Worm (Caenorhabditis elegans) whole organism, late embryonic: ENCODE results near the gene C45G9.2.

Source experiments
- C08G9.2 ChIP-seq: sonication (generic microtip); optimal IDR thresholded peaks from 2 replicates; lab custom pipeline; 2016; ENCODE audit warnings: mild to moderate bottlenecking, missing genetic modification characterization, moderate library complexity, missing compliant biosample characterization
- F13H6.1 ChIP-seq: sonication (generic microtip); optimal IDR thresholded peaks from 2 replicates; lab custom pipeline; 2016; ENCODE audit warnings: missing genetic modification characterization, missing compliant biosample characterization
- K02D7.2 ChIP-seq: sonication (generic microtip); optimal IDR thresholded peaks from 2 replicates; lab custom pipeline; 2017; ENCODE audit warnings: mild to moderate bottlenecking, missing genetic modification characterization, missing compliant biosample characterization
- K09A11.1 ChIP-seq: sonication (generic microtip); optimal IDR thresholded peaks from 2 replicates; lab custom pipeline; 2017; ENCODE audit warnings: antibody characterized with exemption, mild to moderate bottlenecking, missing genetic modification characterization, missing compliant biosample characterization; ENCODE audit not compliant: insufficient read depth
- T23F11.4 ChIP-seq: fragments of 200-800 bp; sonication (Bioruptor generic); optimal IDR thresholded peaks from 2 replicates; lab custom pipeline; 2018; ENCODE audit warnings: mild to moderate bottlenecking, missing genetic modification characterization, missing compliant biosample characterization
- ceh-18 ChIP-seq: sonication (generic microtip); optimal IDR thresholded peaks from 2 replicates; lab custom pipeline; 2016; ENCODE audit warnings: missing genetic modification characterization, missing compliant biosample characterization
- ceh-19 ChIP-seq: fragments of 200-800 bp; sonication (Bioruptor generic); optimal IDR thresholded peaks from 2 replicates; lab custom pipeline; 2018; ENCODE audit warnings: mild to moderate bottlenecking, missing genetic modification characterization, missing compliant biosample characterization
- ceh-30 ChIP-seq: fragments of 150-350 bp; optimal IDR thresholded peaks from 2 replicates; lab custom pipeline; 2014; ENCODE audit warnings: missing biosample characterization, missing genetic modification characterization
- ceh-31 ChIP-seq: sonication (generic microtip); optimal IDR thresholded peaks from 2 replicates; lab custom pipeline; 2016; ENCODE audit warnings: missing genetic modification characterization, missing compliant biosample characterization
- ceh-34 ChIP-seq: sonication (generic microtip); optimal IDR thresholded peaks from 2 replicates; lab custom pipeline; 2016; ENCODE audit warnings: mild to moderate bottlenecking, missing genetic modification characterization, missing compliant biosample characterization
- ceh-45 ChIP-seq: fragments of 200-800 bp; sonication (Bioruptor generic); IDR thresholded peaks from 2 replicates; pipeline ENCODE4 v1.3.6; 2022; ENCODE audit warnings: missing genetic modification reagents, missing genetic modification characterization, missing compliant biosample characterization
- ceh-48 ChIP-seq: sonication (generic microtip); optimal IDR thresholded peaks from 2 replicates; lab custom pipeline; 2016; ENCODE audit warnings: missing genetic modification characterization, inconsistent platforms, missing compliant biosample characterization
- ceh-9 ChIP-seq: sonication (generic microtip); optimal IDR thresholded peaks from 2 replicates; lab custom pipeline; 2016; ENCODE audit warnings: mild to moderate bottlenecking, missing genetic modification characterization, inconsistent platforms, missing compliant biosample characterization
- dmd-4 ChIP-seq: sonication (generic microtip); optimal IDR thresholded peaks from 2 replicates; lab custom pipeline; 2016; ENCODE audit warnings: borderline replicate concordance, missing genetic modification characterization, missing compliant biosample characterization
- dve-1 ChIP-seq: sonication (generic microtip); optimal IDR thresholded peaks from 2 replicates; lab custom pipeline; 2017; ENCODE audit warnings: antibody characterized with exemption, mild to moderate bottlenecking, missing genetic modification characterization, missing compliant biosample characterization
- elt-2 ChIP-seq: sonication (generic microtip); optimal IDR thresholded peaks from 2 replicates; lab custom pipeline; 2016; ENCODE audit warnings: missing genetic modification reagents, missing genetic modification characterization, missing compliant biosample characterization
- elt-4 ChIP-seq: sonication (generic microtip); optimal IDR thresholded peaks from 2 replicates; lab custom pipeline; 2016; ENCODE audit warnings: missing genetic modification characterization, missing compliant biosample characterization
- gmeb-2 ChIP-seq: sonication (generic microtip); optimal IDR thresholded peaks from 2 replicates; lab custom pipeline; 2016; ENCODE audit warnings: missing genetic modification characterization, inconsistent platforms, missing compliant biosample characterization
- hlh-30 ChIP-seq: sonication (generic microtip); optimal IDR thresholded peaks from 2 replicates; lab custom pipeline; 2017; ENCODE audit warnings: antibody characterized with exemption, missing genetic modification characterization, missing compliant biosample characterization; ENCODE audit not compliant: insufficient read depth
- hlh-8 ChIP-seq: sonication (generic microtip); optimal IDR thresholded peaks from 2 replicates; lab custom pipeline; 2016; ENCODE audit warnings: missing genotype, missing genetic modification characterization, missing compliant biosample characterization
- madf-2 ChIP-seq: sonication (generic microtip); optimal IDR thresholded peaks from 2 replicates; lab custom pipeline; 2017; ENCODE audit warnings: missing genetic modification characterization, missing compliant biosample characterization
- nhr-11 ChIP-seq: fragments of 150-350 bp; optimal IDR thresholded peaks from 2 replicates; lab custom pipeline; 2014; ENCODE audit warnings: missing biosample characterization, missing genetic modification characterization
- npax-4 ChIP-seq: sonication (generic microtip); optimal IDR thresholded peaks from 2 replicates; lab custom pipeline; 2016; ENCODE audit warnings: missing genetic modification characterization, missing compliant biosample characterization
- odd-2 ChIP-seq: sonication (generic microtip); optimal IDR thresholded peaks from 2 replicates; lab custom pipeline; 2017; ENCODE audit warnings: antibody characterized with exemption, mild to moderate bottlenecking, missing genetic modification characterization, missing compliant biosample characterization
- pag-3 ChIP-seq: sonication (generic microtip); optimal IDR thresholded peaks from 2 replicates; lab custom pipeline; 2016; ENCODE audit warnings: missing compliant biosample characterization, missing genetic modification characterization, borderline replicate concordance
- pat-9 ChIP-seq: fragments of 200-800 bp; sonication (Bioruptor generic); optimal IDR thresholded peaks from 2 replicates; lab custom pipeline; 2018; ENCODE audit warnings: mild to moderate bottlenecking, missing genetic modification characterization, moderate library complexity, missing compliant biosample characterization
- pha-2 ChIP-seq: sonication (generic microtip); optimal IDR thresholded peaks from 2 replicates; lab custom pipeline; 2017; ENCODE audit warnings: mild to moderate bottlenecking, missing genetic modification characterization, missing compliant biosample characterization
- pqm-1 ChIP-seq: sonication (generic microtip); optimal IDR thresholded peaks from 2 replicates; lab custom pipeline; 2016; ENCODE audit warnings: missing genetic modification characterization, missing compliant biosample characterization
- pros-1 ChIP-seq: fragments of 150-350 bp; optimal IDR thresholded peaks from 2 replicates; lab custom pipeline; 2014; ENCODE audit warnings: missing biosample characterization, missing genetic modification reagents, missing genetic modification characterization
- ref-2 ChIP-seq: sonication (generic microtip); optimal IDR thresholded peaks from 2 replicates; lab custom pipeline; 2016; ENCODE audit warnings: missing genetic modification characterization, missing compliant biosample characterization
- sdc-2 ChIP-seq: sonication (generic microtip); optimal IDR thresholded peaks from 2 replicates; lab custom pipeline; 2016; ENCODE audit warnings: missing genotype, missing genetic modification characterization, missing compliant biosample characterization
- sox-4 ChIP-seq: sonication (generic microtip); optimal IDR thresholded peaks from 2 replicates; lab custom pipeline; 2017; ENCODE audit warnings: mild to moderate bottlenecking, missing genetic modification characterization, inconsistent platforms, missing compliant biosample characterization
- tbx-2 ChIP-seq: sonication (generic microtip); optimal IDR thresholded peaks from 2 replicates; lab custom pipeline; 2016; ENCODE audit warnings: missing genetic modification characterization, missing compliant biosample characterization
- tbx-7 ChIP-seq: sonication (generic microtip); optimal IDR thresholded peaks from 2 replicates; lab custom pipeline; 2016; ENCODE audit warnings: missing genotype, missing genetic modification characterization, missing compliant biosample characterization
- ttx-3 ChIP-seq: sonication (generic microtip); optimal IDR thresholded peaks from 2 replicates; lab custom pipeline; 2016; ENCODE audit warnings: missing genetic modification reagents, missing genetic modification characterization, missing compliant biosample characterization
- unc-3 ChIP-seq, 2 experiments: fragments of 200-800 bp in 1 of 2; sonication (Bioruptor generic) in 1 of 2; sonication (generic microtip) in 1 of 2; conservative IDR thresholded peaks in 1 of 2; optimal IDR thresholded peaks in 1 of 2; 2 replicates each; pipeline versions ENCODE4 v1.3.6 to Lab custom; 2016 to 2022; ENCODE audit warnings: missing compliant biosample characterization in 2 of 2, missing genetic modification characterization in 2 of 2, missing genetic modification reagents in 1 of 2
- zip-5 ChIP-seq: sonication (generic microtip); optimal IDR thresholded peaks from 2 replicates; lab custom pipeline; 2016; ENCODE audit warnings: missing genetic modification characterization, missing compliant biosample characterization
- ztf-16 ChIP-seq: sonication (generic microtip); optimal IDR thresholded peaks from 2 replicates; lab custom pipeline; 2017; ENCODE audit warnings: missing genetic modification characterization, missing compliant biosample characterization

C45G9.2 gene

ce11 chrIII:5080700-5081572 is 12.1 kb downstream of the C45G9.2 start (continued):
- TF ChIP-seq ttx-3 (tag; lab: Kevin White, UChicago) (peak; percentile 54), elt-4 (tag; lab: Kevin White, UChicago) (no peak), ceh-48 (tag; lab: Kevin White, UChicago) (no peak), tbx-7 (tag; lab: Kevin White, UChicago) (peak; percentile 26), ceh-34 (tag; lab: Kevin White, UChicago) (peak; percentile 44), ceh-31 (tag; lab: Kevin White, UChicago) (peak; percentile 25), ceh-9 (tag; lab: Kevin White, UChicago) (peak; percentile 14), ztf-16 (tag; lab: Kevin White, UChicago) (peak; percentile 51), odd-2 (tag; lab: Kevin White, UChicago) (no peak), nhr-11 (no peak), sdc-2 (tag; lab: Kevin White, UChicago) (peak; percentile 46), dve-1 (tag; lab: Kevin White, UChicago) (peak; percentile 53), unc-3 (GFP tag; conservative IDR thresholded peaks at IDR 0.05; lab: Robert Waterston, UW) (0 out of 2 replicates have a peak, but pooled peaks have one; percentile 52), unc-3 (tag; optimal IDR thresholded peaks at IDR 0.05; lab: Kevin White, UChicago) (peak; percentile 25), T23F11.4 (peak; percentile 28), elt-2 (tag; lab: Kevin White, UChicago) (peak; percentile 76), ceh-19 (peak; percentile 73), pqm-1 (tag; lab: Kevin White, UChicago) (peak; percentile 4), gmeb-2 (peak; percentile 29), npax-4 (peak; percentile 29), ceh-30 (tag; lab: Kevin White, UChicago) (no peak), zip-5 (tag; lab: Kevin White, UChicago) (peak; percentile 72), sox-4 (tag; lab: Kevin White, UChicago) (peak; percentile 57), madf-2 (tag; lab: Kevin White, UChicago) (peak; percentile 58), ceh-18 (tag; lab: Kevin White, UChicago) (peak; percentile 38), hlh-8 (tag; lab: Kevin White, UChicago) (no peak), C08G9.2 (tag; lab: Kevin White, UChicago) (peak; percentile 39), ceh-45 (peak; percentile 71), K02D7.2 (tag; lab: Kevin White, UChicago) (peak; percentile 65)

- TF ChIP-seq K09A11.1 (tag; lab: Kevin White, UChicago) (no peak), ref-2 (tag; lab: Kevin White, UChicago) (no peak), pha-2 (tag; lab: Kevin White, UChicago) (no peak), F13H6.1 (tag; lab: Kevin White, UChicago) (no peak), pag-3 (tag; lab: Kevin White, UChicago) (no peak), ttx-3 (tag; lab: Kevin White, UChicago) (no peak), pat-9 (tag; lab: Kevin White, UChicago) (no peak), hlh-30 (tag; lab: Kevin White, UChicago) (no peak), odd-2 (tag; lab: Kevin White, UChicago) (no peak), pros-1 (tag; lab: Kevin White, UChicago) (no peak), dmd-4 (no peak), tbx-2 (no peak)
These were observed 12.6 kb downstream of the C45G9.2 start, which contains the start of gene cox-6A for ce11 chrIII:5081573-5081823. Gene cox-6A (plus strand): TSS chrIII:5081724.
